Fruit fly (Drosophila melanogaster) whole organism, embryonic: ENCODE results near the gene SREBP.

ENCODE experiments used
- Awh ChIP-seq: fragments of 200-800 bp; sonication (Bioruptor generic); IDR thresholded peaks from 2 replicates; pipeline ENCODE4, ENCODE4 v1.3.6; 2022; ENCODE audit warnings: missing biosample characterization, missing genetic modification characterization
- B-H2 ChIP-seq: fragments of 200-800 bp; sonication (Bioruptor generic); optimal IDR thresholded peaks from 2 replicates; lab custom pipeline; 2018; ENCODE audit warnings: missing biosample characterization, mild to moderate bottlenecking, missing genetic modification characterization
- CG10366 ChIP-seq: fragments of 200-800 bp; sonication (Bioruptor generic); IDR thresholded peaks from 2 replicates; pipeline ENCODE4 v1.3.6; 2022; ENCODE audit warnings: missing biosample characterization, missing genetic modification characterization
- CG11085 ChIP-seq: fragments of 200-800 bp; sonication (Bioruptor generic); IDR thresholded peaks from 2 replicates; pipeline ENCODE4 v1.3.6; 2022; ENCODE audit warnings: missing biosample characterization, missing genetic modification characterization
- CG11247 ChIP-seq: fragments of 200-800 bp; sonication (Bioruptor generic); IDR thresholded peaks from 2 replicates; pipeline ENCODE4 v1.3.6; 2022; ENCODE audit warnings: missing biosample characterization, missing genetic modification characterization
- CG12391 ChIP-seq: fragments of 200-800 bp; sonication (Bioruptor generic); optimal IDR thresholded peaks from 3 replicates; lab custom pipeline; 2018; ENCODE audit warnings: missing biosample characterization, mild to moderate bottlenecking, missing genetic modification characterization, moderate library complexity
- CG12942 ChIP-seq: fragments of 200-800 bp; sonication (Bioruptor generic); optimal IDR thresholded peaks from 3 replicates; lab custom pipeline; 2016; ENCODE audit warnings: missing biosample characterization, missing genetic modification characterization
- CG13894 ChIP-seq: fragments of 200-800 bp; sonication (Bioruptor generic); optimal IDR thresholded peaks from 3 replicates; lab custom pipeline; 2018; ENCODE audit warnings: missing biosample characterization, mild to moderate bottlenecking, missing genetic modification characterization, moderate library complexity
- CG14014 ChIP-seq: fragments of 200-800 bp; sonication (Bioruptor generic); IDR thresholded peaks from 2 replicates; pipeline ENCODE4 v1.3.6; 2022; ENCODE audit warnings: missing biosample characterization, missing genetic modification characterization
- CG14860 ChIP-seq: fragments of 200-800 bp; sonication (Bioruptor generic); IDR thresholded peaks from 3 replicates; pipeline ENCODE4 v1.3.6; 2022; ENCODE audit warnings: missing biosample characterization, missing genetic modification characterization; ENCODE audit not compliant: partially characterized antibody
- CG15269 ChIP-seq: fragments of 200-800 bp; sonication (Bioruptor generic); optimal IDR thresholded peaks from 2 replicates; lab custom pipeline; 2018; ENCODE audit warnings: missing biosample characterization, mild to moderate bottlenecking, missing genetic modification characterization, moderate library complexity
- CG1529 ChIP-seq: fragments of 200-800 bp; sonication (Bioruptor generic); optimal IDR thresholded peaks from 3 replicates; lab custom pipeline; 2018; ENCODE audit warnings: missing biosample characterization, missing genetic modification characterization
- CG30431 ChIP-seq: fragments of 200-800 bp; sonication (Bioruptor generic); optimal IDR thresholded peaks from 2 replicates; lab custom pipeline; 2017; ENCODE audit warnings: missing biosample characterization, missing genetic modification characterization
- CG3407 ChIP-seq: fragments of 200-800 bp; sonication (Bioruptor generic); optimal IDR thresholded peaks from 2 replicates; lab custom pipeline; 2018; ENCODE audit warnings: missing biosample characterization, mild to moderate bottlenecking, missing genetic modification characterization
- CG5180 ChIP-seq: fragments of 200-800 bp; sonication (Bioruptor generic); optimal IDR thresholded peaks from 3 replicates; lab custom pipeline; 2017; ENCODE audit warnings: missing biosample characterization, missing genetic modification characterization, mild to moderate bottlenecking, moderate library complexity, missing genetic modification reagents
- CG6689 ChIP-seq: fragments of 200-800 bp; sonication (Bioruptor generic); IDR thresholded peaks from 2 replicates; pipeline ENCODE4 v1.3.6; 2022; ENCODE audit warnings: missing biosample characterization, missing genetic modification characterization
- CG6791 ChIP-seq: fragments of 200-800 bp; sonication (Bioruptor generic); IDR thresholded peaks from 3 replicates; pipeline ENCODE4 v1.3.6; 2022; ENCODE audit warnings: missing biosample characterization, missing genetic modification characterization; ENCODE audit not compliant: partially characterized antibody
- CG7745 ChIP-seq: fragments of 200-800 bp; sonication (Bioruptor generic); optimal IDR thresholded peaks from 2 replicates; lab custom pipeline; 2018; ENCODE audit warnings: missing biosample characterization, mild to moderate bottlenecking, missing genetic modification characterization, moderate library complexity
- CG7786 ChIP-seq: fragments of 200-800 bp; sonication (Bioruptor generic); optimal IDR thresholded peaks from 2 replicates; lab custom pipeline; 2016; ENCODE audit warnings: missing biosample characterization, missing genetic modification characterization
- Doc2 ChIP-seq: fragments of 200-800 bp; sonication (Bioruptor generic); IDR thresholded peaks from 2 replicates; pipeline ENCODE4 v1.3.6; 2022; ENCODE audit warnings: missing biosample characterization, missing genetic modification characterization
- Dp ChIP-seq: fragments of 200-800 bp; sonication (Bioruptor generic); optimal IDR thresholded peaks from 2 replicates; lab custom pipeline; 2018; ENCODE audit warnings: missing biosample characterization, mild to moderate bottlenecking, missing genetic modification characterization, moderate library complexity
- Ets97D ChIP-seq: fragments of 200-800 bp; sonication (Bioruptor generic); optimal IDR thresholded peaks from 3 replicates; lab custom pipeline; 2016; ENCODE audit warnings: missing biosample characterization, missing genetic modification characterization
- Fer3 ChIP-seq: fragments of 200-800 bp; sonication (Bioruptor generic); optimal IDR thresholded peaks from 2 replicates; lab custom pipeline; 2018; ENCODE audit warnings: missing biosample characterization, mild to moderate bottlenecking, missing genetic modification characterization, moderate library complexity
- HLH4C ChIP-seq: fragments of 200-800 bp; sonication (Bioruptor generic); IDR thresholded peaks from 3 replicates; pipeline ENCODE4 v1.3.6; 2022; ENCODE audit warnings: missing biosample characterization, missing genetic modification characterization; ENCODE audit not compliant: partially characterized antibody
- Hey ChIP-seq: fragments of 200-800 bp; sonication (Bioruptor generic); optimal IDR thresholded peaks from 3 replicates; lab custom pipeline; 2018; ENCODE audit warnings: missing biosample characterization, mild to moderate bottlenecking, missing genetic modification characterization
- Hmr ChIP-seq: fragments of 200-800 bp; sonication (Bioruptor generic); optimal IDR thresholded peaks from 3 replicates; lab custom pipeline; 2017; ENCODE audit warnings: mild to moderate bottlenecking, missing biosample characterization, missing genetic modification reagents, missing genetic modification characterization
- Kr ChIP-seq: fragments of 200-800 bp; sonication (Bioruptor generic); optimal IDR thresholded peaks from 2 replicates; lab custom pipeline; 2017; ENCODE audit warnings: missing biosample characterization, mild to moderate bottlenecking, missing genetic modification characterization
- Med ChIP-seq: fragments of 200-800 bp; sonication (Bioruptor generic); peaks from one replicate; lab custom pipeline; 2016; ENCODE audit warnings: missing biosample characterization, missing genetic modification characterization, mild to moderate bottlenecking, inconsistent platforms, moderate library complexity
- NK7.1 ChIP-seq: fragments of 200-800 bp; sonication (Bioruptor generic); optimal IDR thresholded peaks from 3 replicates; lab custom pipeline; 2016; ENCODE audit warnings: missing biosample characterization, missing genetic modification characterization
- Oaz ChIP-seq: fragments of 200-800 bp; sonication (Bioruptor generic); IDR thresholded peaks from 2 replicates; pipeline ENCODE4 v1.3.6; 2022; ENCODE audit warnings: missing biosample characterization, missing genetic modification characterization
- Side ChIP-seq: fragments of 200-800 bp; sonication (Bioruptor generic); optimal IDR thresholded peaks from 2 replicates; lab custom pipeline; 2016; ENCODE audit warnings: missing biosample characterization, missing genetic modification characterization
- YL-1 ChIP-seq: fragments of 200-800 bp; sonication (Bioruptor generic); optimal IDR thresholded peaks from 3 replicates; lab custom pipeline; 2017; ENCODE audit warnings: missing biosample characterization, mild to moderate bottlenecking, missing genetic modification characterization
- bab2 ChIP-seq: fragments of 200-800 bp; sonication (Bioruptor generic); optimal IDR thresholded peaks from 2 replicates; lab custom pipeline; 2016; ENCODE audit warnings: missing biosample characterization, missing genetic modification characterization
- btn ChIP-seq: fragments of 200-800 bp; sonication (Bioruptor generic); optimal IDR thresholded peaks from 2 replicates; lab custom pipeline; 2016; ENCODE audit warnings: missing biosample characterization, missing genetic modification characterization
- chm ChIP-seq: fragments of 200-800 bp; sonication (Bioruptor generic); IDR thresholded peaks from 2 replicates; pipeline ENCODE4 v1.3.6; 2022; ENCODE audit warnings: missing biosample characterization, missing genetic modification characterization
- crc ChIP-seq: fragments of 200-800 bp; sonication (Bioruptor generic); optimal IDR thresholded peaks from 2 replicates; lab custom pipeline; 2016; ENCODE audit warnings: missing biosample characterization, missing genetic modification characterization
- dati ChIP-seq: fragments of 200-800 bp; sonication (Bioruptor generic); IDR thresholded peaks from 2 replicates; pipeline ENCODE4 v1.3.6; 2022; ENCODE audit warnings: missing biosample characterization, missing genetic modification characterization
- gsb ChIP-seq: fragments of 200-800 bp; sonication (Bioruptor generic); IDR thresholded peaks from 2 replicates; pipeline ENCODE4 v1.3.6; 2022; ENCODE audit warnings: missing biosample characterization, missing genetic modification characterization
- hb ChIP-seq: fragments of 200-800 bp; sonication (Bioruptor generic); IDR thresholded peaks from 3 replicates; pipeline ENCODE4 v1.3.6; 2022; ENCODE audit warnings: missing biosample characterization, missing genetic modification characterization; ENCODE audit not compliant: partially characterized antibody
- her ChIP-seq: fragments of 200-800 bp; sonication (Bioruptor generic); optimal IDR thresholded peaks from 2 replicates; lab custom pipeline; 2016; ENCODE audit warnings: missing biosample characterization, missing genetic modification characterization
- maf-S ChIP-seq: fragments of 200-800 bp; sonication (Bioruptor generic); optimal IDR thresholded peaks from 2 replicates; lab custom pipeline; 2016; ENCODE audit warnings: missing biosample characterization, missing genetic modification characterization
- oc ChIP-seq: fragments of 200-800 bp; sonication (Bioruptor generic); optimal IDR thresholded peaks from 2 replicates; lab custom pipeline; 2018; ENCODE audit warnings: missing biosample characterization, mild to moderate bottlenecking, missing genetic modification characterization, moderate library complexity
- ro ChIP-seq: fragments of 200-800 bp; sonication (Bioruptor generic); IDR thresholded peaks from 2 replicates; pipeline ENCODE4 v1.3.6; 2022; ENCODE audit warnings: missing biosample characterization, missing genetic modification characterization
- salm ChIP-seq: fragments of 200-800 bp; sonication (Bioruptor generic); optimal IDR thresholded peaks from 2 replicates; lab custom pipeline; 2018; ENCODE audit warnings: missing biosample characterization, mild to moderate bottlenecking, missing genetic modification characterization
- schlank ChIP-seq: fragments of 200-800 bp; sonication (Bioruptor generic); optimal IDR thresholded peaks from 2 replicates; lab custom pipeline; 2018; ENCODE audit warnings: missing biosample characterization, mild to moderate bottlenecking, missing genetic modification characterization
- sisA ChIP-seq: fragments of 200-800 bp; sonication (Bioruptor generic); IDR thresholded peaks from 2 replicates; pipeline ENCODE4 v1.3.6; 2022; ENCODE audit warnings: missing biosample characterization, missing genetic modification characterization
- sna ChIP-seq: fragments of 200-800 bp; sonication (Bioruptor generic); IDR thresholded peaks from 2 replicates; pipeline ENCODE4 v1.3.6; 2022; ENCODE audit warnings: missing biosample characterization, missing genetic modification characterization; ENCODE audit not compliant: partially characterized antibody
- tap ChIP-seq: fragments of 200-800 bp; optimal IDR thresholded peaks from 3 replicates; lab custom pipeline; 2019; ENCODE audit warnings: missing biosample characterization, mild to moderate bottlenecking, missing genetic modification characterization, moderate library complexity
- ttk ChIP-seq: fragments of 200-800 bp; sonication (Bioruptor generic); IDR thresholded peaks from 2 replicates; pipeline ENCODE4 v2.1.2; 2022; ENCODE audit warnings: missing biosample characterization, missing genetic modification characterization
- tup ChIP-seq: fragments of 200-800 bp; sonication (Bioruptor generic); optimal IDR thresholded peaks from 2 replicates; lab custom pipeline; 2016; ENCODE audit warnings: missing biosample characterization, mild to moderate bottlenecking, missing genetic modification characterization, moderate library complexity
- vvl ChIP-seq: fragments of 200-800 bp; sonication (Bioruptor generic); IDR thresholded peaks from 2 replicates; pipeline ENCODE4 v1.3.6; 2022; ENCODE audit warnings: missing biosample characterization, missing genetic modification characterization
- wek ChIP-seq: fragments of 200-800 bp; sonication (Bioruptor generic); optimal IDR thresholded peaks from 3 replicates; lab custom pipeline; 2018; ENCODE audit warnings: missing biosample characterization, mild to moderate bottlenecking, missing genetic modification characterization, moderate library complexity

Gene SREBP

DNA sequence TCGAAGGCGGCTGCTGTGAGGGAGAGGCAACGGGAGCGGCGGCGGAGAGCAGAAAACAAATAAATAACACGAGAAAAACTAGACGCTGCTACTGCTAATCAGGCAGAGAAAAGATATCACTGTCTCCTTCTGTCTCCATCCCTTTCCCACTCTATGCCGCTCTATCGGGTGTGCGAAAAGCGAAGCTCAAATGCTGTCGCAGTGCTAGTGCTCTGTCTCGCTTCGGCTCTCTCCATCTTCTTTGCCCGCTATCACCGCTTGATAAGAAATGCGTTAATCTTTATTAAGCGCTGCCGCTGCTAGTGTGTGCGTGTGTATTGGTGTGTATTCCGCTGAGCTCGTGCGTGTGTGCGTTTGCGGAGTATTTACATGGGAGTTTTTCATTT, 2.1 kb upstream of the SREBP start (continued):
- TF ChIP-seq Hmr (GFP tag; lab: Kevin White, UChicago) (no peak), CG12391 (tag; lab: Kevin White, UChicago) (no peak), tup (GFP tag; lab: Kevin White, UChicago) (no peak), Ets97D (no peak), CG30431 (GFP tag; lab: Kevin White, UChicago) (no peak), tap (no peak), Side (no peak), Doc2 (GFP tag; lab: Robert Waterston, UW) (no peak), CG12942 (GFP tag; lab: Kevin White, UChicago) (no peak), YL-1 (GFP tag; lab: Kevin White, UChicago) (no peak), Awh (GFP tag; lab: Robert Waterston, UW) (no peak; the same call in 1 of the 2 replicates), btn (no peak), CG14014 (no peak), CG15269 (tag; lab: Kevin White, UChicago) (no peak), Fer3 (no peak), CG14860 (GFP tag; lab: Robert Waterston, UW) (no peak), ttk (GFP tag; lab: Robert Waterston, UW) (no peak), Med (GFP tag; lab: Kevin White, UChicago) (peak; percentile 83), CG7745 (tag; lab: Kevin White, UChicago) (no peak), NK7.1 (no peak), maf-S (GFP tag; lab: Kevin White, UChicago) (no peak), CG7786 (GFP tag; lab: Kevin White, UChicago) (no peak), crc (no peak), sisA (GFP tag; lab: Robert Waterston, UW) (no peak), B-H2 (GFP tag; lab: Kevin White, UChicago) (peak; percentile 52), Hey (tag; lab: Kevin White, UChicago) (no peak), salm (tag; lab: Kevin White, UChicago) (peak; percentile 1), CG6791 (GFP tag; lab: Robert Waterston, UW) (no peak), wek (no peak), hb (no peak), schlank (peak; percentile 13), Kr (GFP tag; lab: Kevin White, UChicago) (no peak), dati (GFP tag; lab: Robert Waterston, UW) (no peak), Oaz (GFP tag; lab: Robert Waterston, UW) (no peak), chm (GFP tag; lab: Robert Waterston, UW) (no peak), CG3407 (GFP tag; lab: Kevin White, UChicago) (no peak), vvl (GFP tag; lab: Robert Waterston, UW) (peak; percentile 61; the same call in 1 of the 2 replicates), CG6689 (GFP tag; lab: Robert Waterston, UW) (0 out of 2 replicates have a peak, but pooled peaks have one; percentile 4), bab2 (no peak), ro (GFP tag; lab: Robert Waterston, UW) (no peak), CG5180 (GFP tag; lab: Kevin White, UChicago) (peak; percentile 32), CG10366 (GFP tag; lab: Robert Waterston, UW) (no peak), oc (tag; lab: Kevin White, UChicago) (peak; percentile 94), Dp (GFP tag; lab: Kevin White, UChicago) (no peak), her (peak; percentile 2), CG11085 (GFP tag; lab: Robert Waterston, UW) (no peak), sna (GFP tag; lab: Robert Waterston, UW) (peak; percentile 36; the same call in 1 of the 2 replicates), gsb (GFP tag; lab: Robert Waterston, UW) (no peak), CG1529 (GFP tag; lab: Kevin White, UChicago) (no peak), CG13894 (tag; lab: Kevin White, UChicago) (peak; percentile 49), HLH4C (GFP tag; lab: Robert Waterston, UW) (no peak), CG11247 (GFP tag; lab: Robert Waterston, UW) (no peak)
